Worm (Caenorhabditis elegans) whole organism, L4 larva: ENCODE results near the gene degt-1.

ENCODE experiments used
- D1046.2 ChIP-seq: fragments of 200-800 bp; sonication (Bioruptor generic); IDR thresholded peaks from 2 replicates; pipeline ENCODE4 v1.3.6; 2022; ENCODE audit warnings: missing genetic modification characterization, missing compliant biosample characterization
- F44E2.7 ChIP-seq: fragments of 200-800 bp; sonication (Bioruptor generic); IDR thresholded peaks from 2 replicates; pipeline ENCODE4 v2.1.2; 2022; ENCODE audit warnings: missing genetic modification characterization, missing compliant biosample characterization
- F49E8.2 ChIP-seq: sonication (generic microtip); optimal IDR thresholded peaks from 2 replicates; lab custom pipeline; 2016; ENCODE audit warnings: missing compliant biosample characterization, mild to moderate bottlenecking, missing genetic modification characterization, borderline replicate concordance
- T20F7.1 ChIP-seq: fragments of 200-800 bp; sonication (Bioruptor generic); optimal IDR thresholded peaks from 2 replicates; lab custom pipeline; 2018; ENCODE audit warnings: mild to moderate bottlenecking, missing genetic modification characterization, missing compliant biosample characterization
- Y105C5A.15 ChIP-seq: fragments of 200-800 bp; sonication (Bioruptor generic); IDR thresholded peaks from 2 replicates; pipeline ENCODE4 v1.3.6; 2022; ENCODE audit warnings: missing genetic modification characterization, missing compliant biosample characterization
- Y5F2A.4 ChIP-seq: fragments of 200-800 bp; sonication (Bioruptor generic); optimal IDR thresholded peaks from 2 replicates; lab custom pipeline; 2018; ENCODE audit warnings: mild to moderate bottlenecking, missing genetic modification characterization, missing compliant biosample characterization
- ZK337.2 ChIP-seq: fragments of 200-800 bp; sonication (Bioruptor generic); IDR thresholded peaks from 2 replicates; pipeline ENCODE4 v1.3.6; 2022; ENCODE audit warnings: missing genetic modification reagents, missing genetic modification characterization, missing compliant biosample characterization
- ZK546.5 ChIP-seq, 2 experiments: sonication (generic microtip); optimal IDR thresholded peaks; 2 replicates each; lab custom pipeline; 2017; ENCODE audit warnings: missing biosample characterization in 2 of 2, missing genetic modification characterization in 2 of 2
- aha-1 ChIP-seq: fragments of 150-350 bp; peaks from one replicate; lab custom pipeline; 2014; ENCODE audit warnings: missing biosample characterization, missing genetic modification characterization
- ama-1 ChIP-seq: fragments of 150-350 bp; optimal IDR thresholded peaks from 2 replicates; lab custom pipeline; 2014; ENCODE audit warnings: inconsistent platforms, mixed read lengths
- ceh-32 ChIP-seq: sonication (generic microtip); optimal IDR thresholded peaks from 2 replicates; lab custom pipeline; 2016; ENCODE audit warnings: mild to moderate bottlenecking, missing genetic modification characterization, missing compliant biosample characterization; ENCODE audit not compliant: poor library complexity
- daf-12 ChIP-seq: fragments of 150-350 bp; optimal IDR thresholded peaks from 2 replicates; lab custom pipeline; 2014; ENCODE audit warnings: missing biosample characterization, missing genetic modification reagents, missing genetic modification characterization
- daf-16 ChIP-seq, 3 experiments: sonication (generic microtip); optimal IDR thresholded peaks; 2 replicates each; lab custom pipeline; 2016 to 2017; ENCODE audit warnings: missing genetic modification characterization in 3 of 3, missing genetic modification reagents in 3 of 3, mild to moderate bottlenecking in 2 of 3, missing compliant biosample characterization in 2 of 3, missing biosample characterization in 1 of 3, moderate library complexity in 1 of 3
- daf-19 ChIP-seq: fragments of 200-800 bp; sonication (Bioruptor generic); conservative IDR thresholded peaks from 2 replicates; pipeline ENCODE4 v1.3.6; 2022; ENCODE audit warnings: missing genetic modification characterization, missing compliant biosample characterization
- dmd-6 ChIP-seq: fragments of 200-800 bp; sonication (Bioruptor generic); IDR thresholded peaks from 2 replicates; pipeline ENCODE4 v1.3.6; 2022; ENCODE audit warnings: missing genetic modification reagents, missing genetic modification characterization, missing compliant biosample characterization
- egl-27 ChIP-seq: sonication (generic microtip); optimal IDR thresholded peaks from 3 replicates; lab custom pipeline; 2017; ENCODE audit warnings: missing biosample characterization, missing genetic modification reagents, missing genetic modification characterization
- egl-43 ChIP-seq: fragments of 200-800 bp; sonication (Bioruptor generic); IDR thresholded peaks from 2 replicates; pipeline ENCODE4 v1.3.6; 2022; ENCODE audit warnings: missing genetic modification reagents, missing genetic modification characterization, missing compliant biosample characterization
- fkh-10 ChIP-seq: fragments of 150-350 bp; optimal IDR thresholded peaks from 2 replicates; lab custom pipeline; 2014; ENCODE audit warnings: missing biosample characterization, missing genetic modification reagents, missing genetic modification characterization
- fos-1 ChIP-seq: fragments of 150-350 bp; optimal IDR thresholded peaks from 2 replicates; lab custom pipeline; 2014; ENCODE audit warnings: missing biosample characterization, missing genetic modification characterization
- gei-8 ChIP-seq: fragments of 200-800 bp; sonication (Bioruptor generic); optimal IDR thresholded peaks from 2 replicates; lab custom pipeline; 2018; ENCODE audit warnings: mild to moderate bottlenecking, missing genetic modification characterization, missing compliant biosample characterization
- hif-1 ChIP-seq, 2 experiments: sonication (generic microtip); optimal IDR thresholded peaks; 2 replicates each; lab custom pipeline; 2016 to 2017; ENCODE audit warnings: missing compliant biosample characterization in 2 of 2, missing genetic modification characterization in 2 of 2, missing genetic modification reagents in 2 of 2, missing genotype in 2 of 2, mild to moderate bottlenecking in 1 of 2
- hlh-11 ChIP-seq: fragments of 200-800 bp; sonication (Bioruptor generic); optimal IDR thresholded peaks from 2 replicates; lab custom pipeline; 2018; ENCODE audit warnings: mild to moderate bottlenecking, missing genetic modification characterization, missing compliant biosample characterization
- hlh-30 ChIP-seq: sonication (generic microtip); optimal IDR thresholded peaks from 2 replicates; lab custom pipeline; 2017; ENCODE audit warnings: antibody characterized with exemption, mild to moderate bottlenecking, missing genetic modification characterization, missing compliant biosample characterization; ENCODE audit not compliant: insufficient read depth
- lin-15B ChIP-seq: fragments of 150-350 bp; sonication (generic microtip); optimal IDR thresholded peaks from 3 replicates; lab custom pipeline; 2014; ENCODE audit warnings: missing biosample characterization, missing genetic modification characterization
- lin-29 ChIP-seq: fragments of 200-800 bp; sonication (Bioruptor generic); IDR thresholded peaks from 2 replicates; pipeline ENCODE4 v1.3.6; 2022; ENCODE audit warnings: missing genetic modification reagents, missing genetic modification characterization, missing compliant biosample characterization
- madf-9 ChIP-seq: fragments of 200-800 bp; sonication (Bioruptor generic); conservative IDR thresholded peaks from 2 replicates; pipeline ENCODE4 v1.3.6; 2022; ENCODE audit warnings: missing genetic modification reagents, missing genetic modification characterization, missing compliant biosample characterization
- mdl-1 ChIP-seq, 2 experiments: fragments of 150-350 bp in 1 of 2; sonication (generic microtip) in 1 of 2; optimal IDR thresholded peaks; 2 replicates each; lab custom pipeline; 2014 to 2017; ENCODE audit warnings: missing biosample characterization in 2 of 2, missing genetic modification characterization in 2 of 2
- mxl-3 ChIP-seq: fragments of 200-800 bp; sonication (Bioruptor generic); optimal IDR thresholded peaks from 2 replicates; lab custom pipeline; 2018; ENCODE audit warnings: mild to moderate bottlenecking, missing genetic modification characterization, missing compliant biosample characterization
- nhr-10 ChIP-seq: fragments of 150-350 bp; optimal IDR thresholded peaks from 2 replicates; lab custom pipeline; 2014; ENCODE audit warnings: missing biosample characterization, missing genetic modification characterization
- nhr-111 ChIP-seq: fragments of 200-800 bp; sonication (Bioruptor generic); optimal IDR thresholded peaks from 2 replicates; lab custom pipeline; 2018; ENCODE audit warnings: mild to moderate bottlenecking, missing genetic modification characterization, missing compliant biosample characterization
- nhr-237 ChIP-seq: sonication (generic microtip); optimal IDR thresholded peaks from 2 replicates; lab custom pipeline; 2017; ENCODE audit warnings: missing biosample characterization, missing genetic modification characterization
- nhr-25 ChIP-seq: sonication (generic microtip); optimal IDR thresholded peaks from 2 replicates; lab custom pipeline; 2017; ENCODE audit warnings: missing genetic modification characterization, mild to moderate bottlenecking, missing compliant biosample characterization, antibody characterized with exemption, moderate library complexity, borderline replicate concordance; ENCODE audit not compliant: insufficient read depth
- nhr-28 ChIP-seq: fragments of 150-350 bp; optimal IDR thresholded peaks from 2 replicates; lab custom pipeline; 2014; ENCODE audit warnings: missing biosample characterization, missing genetic modification characterization
- nhr-6 ChIP-seq: fragments of 150-350 bp; optimal IDR thresholded peaks from 2 replicates; lab custom pipeline; 2014; ENCODE audit warnings: missing biosample characterization, missing genetic modification characterization
- nhr-77 ChIP-seq: fragments of 150-350 bp; optimal IDR thresholded peaks from 2 replicates; lab custom pipeline; 2014; ENCODE audit warnings: missing biosample characterization, missing genetic modification characterization
- pha-4 ChIP-seq, 2 experiments: fragments of 150-350 bp in 1 of 2; fragments of 200-800 bp in 1 of 2; sonication (Bioruptor generic) in 1 of 2; IDR thresholded peaks in 1 of 2; optimal IDR thresholded peaks in 1 of 2; 2 replicates each; pipeline versions ENCODE4 v1.3.6 to Lab custom; 2014 to 2022; ENCODE audit warnings: missing genetic modification characterization in 2 of 2, missing genetic modification reagents in 2 of 2, missing biosample characterization in 1 of 2, missing compliant biosample characterization in 1 of 2
- pqm-1 ChIP-seq: sonication (generic microtip); optimal IDR thresholded peaks from 2 replicates; lab custom pipeline; 2017; ENCODE audit warnings: missing biosample characterization, missing genetic modification characterization
- sdz-12 ChIP-seq: fragments of 200-800 bp; sonication (Bioruptor generic); optimal IDR thresholded peaks from 2 replicates; lab custom pipeline; 2018; ENCODE audit warnings: mild to moderate bottlenecking, missing genetic modification characterization, missing compliant biosample characterization
- skn-1 ChIP-seq: fragments of 150-350 bp; optimal IDR thresholded peaks from 2 replicates; lab custom pipeline; 2014; ENCODE audit warnings: missing biosample characterization, missing genetic modification characterization
- snpc-4 ChIP-seq: fragments of 150-350 bp; optimal IDR thresholded peaks from 2 replicates; lab custom pipeline; 2014; ENCODE audit warnings: missing biosample characterization, missing genetic modification characterization
- spr-1 ChIP-seq: sonication (generic microtip); optimal IDR thresholded peaks from 2 replicates; lab custom pipeline; 2016; ENCODE audit warnings: mild to moderate bottlenecking, missing genetic modification characterization, missing compliant biosample characterization
- spr-3 ChIP-seq: fragments of 200-800 bp; sonication (Bioruptor generic); optimal IDR thresholded peaks from 2 replicates; lab custom pipeline; 2018; ENCODE audit warnings: mild to moderate bottlenecking, missing genetic modification characterization, missing compliant biosample characterization
- tag-97 ChIP-seq: fragments of 200-800 bp; sonication (Bioruptor generic); IDR thresholded peaks from 2 replicates; pipeline ENCODE4 v1.3.6; 2022; ENCODE audit warnings: missing genetic modification characterization, missing compliant biosample characterization
- tra-1 ChIP-seq: fragments of 200-800 bp; sonication (Bioruptor generic); IDR thresholded peaks from 2 replicates; pipeline ENCODE4 v1.3.6; 2022; ENCODE audit warnings: missing genetic modification reagents, missing genetic modification characterization, missing compliant biosample characterization
- unc-130 ChIP-seq: sonication (generic microtip); optimal IDR thresholded peaks from 2 replicates; lab custom pipeline; 2016; ENCODE audit warnings: missing genetic modification reagents, missing genetic modification characterization, missing compliant biosample characterization
- unc-39 ChIP-seq: sonication (generic microtip); optimal IDR thresholded peaks from 2 replicates; lab custom pipeline; 2017; ENCODE audit warnings: missing biosample characterization, missing genetic modification characterization
- zip-11 ChIP-seq: fragments of 200-800 bp; sonication (Bioruptor generic); IDR thresholded peaks from 2 replicates; pipeline ENCODE4 v1.3.6; 2022; ENCODE audit warnings: missing genetic modification characterization, missing compliant biosample characterization

Gene degt-1

DNA sequence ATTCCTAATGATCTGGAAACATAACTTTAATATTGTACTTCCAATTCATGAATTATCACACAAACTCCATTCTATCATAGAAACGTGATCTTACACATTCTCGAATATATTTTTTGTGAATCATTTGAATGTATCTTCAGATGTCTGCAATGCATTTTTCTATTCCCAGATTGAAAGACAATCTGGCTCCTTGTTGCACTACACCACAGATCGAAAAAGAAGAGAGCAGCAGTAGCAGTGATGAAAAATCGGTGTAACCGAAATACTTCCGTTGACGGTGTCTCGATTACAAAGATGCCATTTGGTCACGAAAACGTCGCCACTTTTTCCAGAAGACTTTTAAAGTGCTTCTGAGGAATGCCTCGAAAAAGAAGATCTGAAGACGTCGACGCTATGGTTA, at the start of gene degt-1:
degt-1 (plus strand) TSS at position 301 of the 400 bp plus-strand sequence.
- TF ChIP-seq tra-1 (GFP tag; lab: Robert Waterston, UW) (no peak), gei-8 (no peak), nhr-10 (no peak), F49E8.2 (tag; lab: Kevin White, UChicago) (no peak), hlh-30 (tag; lab: Kevin White, UChicago) (no peak)
- TF ChIP-seq, all 104 proteins: peak for 0

DNA sequence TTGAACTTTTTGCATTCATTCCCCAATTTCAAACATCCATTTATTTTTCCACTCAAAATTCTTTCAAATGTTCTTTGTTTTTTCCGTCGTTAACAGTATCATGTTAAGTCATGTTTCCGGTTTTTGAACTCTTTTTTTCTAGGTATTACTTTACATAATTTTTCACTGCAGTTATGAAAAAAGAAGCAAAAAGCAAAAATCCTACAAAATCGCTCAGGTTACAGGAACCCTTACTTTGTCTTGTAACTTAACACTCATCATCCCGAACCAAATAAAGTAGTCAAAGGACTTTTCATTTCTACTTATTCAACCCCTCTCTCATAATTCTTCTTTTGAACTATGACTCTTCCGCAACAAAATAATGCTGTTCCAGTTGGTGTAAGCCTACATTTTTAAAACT, 48.7 kb upstream of the degt-1 start, which contains the start of gene aqp-5:
aqp-5 (plus strand) TSS at position 301 of the 400 bp plus-strand sequence.
- TF ChIP-seq fkh-10 (no peak), Y105C5A.15 (GFP tag; lab: Robert Waterston, UW) (no peak), egl-43 (GFP tag; lab: Robert Waterston, UW) (no peak), unc-39 (tag; lab: Kevin White, UChicago) (no peak), F44E2.7 (GFP tag; lab: Robert Waterston, UW) (no peak), nhr-111 (GFP tag; lab: Kevin White, UChicago) (no peak), ceh-32 (tag; lab: Kevin White, UChicago) (no peak), ZK546.5 (tag; optimal IDR thresholded peaks at IDR 0.05; lab: Kevin White, UChicago) (no peak), pha-4 (GFP tag; IDR thresholded peaks at IDR 0.05; lab: Robert Waterston, UW) (no peak), pha-4 (tag; optimal IDR thresholded peaks at IDR 0.05; lab: Kevin White, UChicago) (no peak), snpc-4 (tag; lab: Kevin White, UChicago) (no peak), nhr-6 (no peak), D1046.2 (GFP tag; lab: Robert Waterston, UW) (no peak), unc-130 (GFP tag; lab: Kevin White, UChicago) (no peak), F49E8.2 (tag; lab: Kevin White, UChicago) (no peak), spr-3 (no peak)

DNA sequence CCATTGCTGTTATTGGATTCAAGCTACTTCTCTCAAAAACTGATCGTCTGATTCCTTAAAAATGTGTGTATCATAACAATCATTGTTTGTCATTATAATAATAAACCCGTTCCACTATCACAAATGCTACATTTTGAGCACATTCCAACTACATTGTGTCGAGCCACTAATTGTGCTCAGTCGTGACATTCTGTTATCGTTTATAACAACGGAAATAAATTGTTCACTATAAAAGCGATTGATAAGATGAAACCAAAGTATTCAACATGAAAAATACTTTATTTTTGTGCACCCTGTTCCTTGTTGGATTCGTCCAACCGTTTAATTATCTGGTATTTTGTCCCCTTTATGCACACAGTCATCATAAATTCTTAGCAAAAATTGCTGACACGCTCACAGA, 47.0 kb upstream of the degt-1 start, which contains the start of gene ugt-33:
ugt-33 (plus strand) TSS at position 260 of the 400 bp plus-strand sequence.
- TF ChIP-seq ama-1 (lab: Kevin White, UChicago) (no peak), F49E8.2 (tag; lab: Kevin White, UChicago) (no peak), lin-15B (tag; lab: Kevin White, UChicago) (no peak), lin-29 (GFP tag; lab: Robert Waterston, UW) (no peak), fos-1 (no peak), daf-19 (no peak), pqm-1 (tag; lab: Kevin White, UChicago) (peak; percentile 74), aha-1 (tag; lab: Kevin White, UChicago) (peak; percentile 81), nhr-77 (tag; lab: Kevin White, UChicago) (peak; percentile 54), nhr-111 (GFP tag; lab: Kevin White, UChicago) (no peak), nhr-28 (tag; lab: Kevin White, UChicago) (peak; percentile 97), sdz-12 (no peak), hlh-11 (tag; lab: Kevin White, UChicago) (peak; percentile 56), dmd-6 (GFP tag; lab: Robert Waterston, UW) (peak; percentile 37; the same call in 1 of the 2 replicates), mxl-3 (GFP tag; lab: Kevin White, UChicago) (no peak), ZK337.2 (GFP tag; lab: Robert Waterston, UW) (no peak), skn-1 (tag; lab: Kevin White, UChicago) (no peak), nhr-25 (tag; lab: Kevin White, UChicago) (no peak), mdl-1 (tag; optimal IDR thresholded peaks at IDR 0.05; lab: Kevin White, UChicago) (no peak), zip-11 (GFP tag; lab: Robert Waterston, UW) (no peak), spr-1 (tag; lab: Kevin White, UChicago) (no peak), Y5F2A.4 (no peak), T20F7.1 (GFP tag; lab: Kevin White, UChicago) (no peak), daf-12 (tag; lab: Kevin White, UChicago) (no peak), daf-16 (GFP tag; optimal IDR thresholded peaks at IDR 0.05; lab: Kevin White, UChicago) (no peak), daf-16 (tag; optimal IDR thresholded peaks at IDR 0.05; lab: Kevin White, UChicago) (peak; percentile 63), nhr-237 (tag; lab: Kevin White, UChicago) (no peak), egl-27 (tag; lab: Kevin White, UChicago) (no peak), tag-97 (no peak), hif-1 (tag; optimal IDR thresholded peaks at IDR 0.05; lab: Kevin White, UChicago) (no peak), F44E2.7 (GFP tag; lab: Robert Waterston, UW) (no peak), madf-9 (no peak)
